Fruit fly (Drosophila melanogaster) whole organism, prepupa: ENCODE measurements around the gene CG12502.

ENCODE experiments used
- CG34406 ChIP-seq: fragments of 200-800 bp; sonication (Bioruptor generic); optimal IDR thresholded peaks from 3 replicates; lab custom pipeline; 2016; ENCODE audit warnings: missing biosample characterization, missing genetic modification characterization
- CG6808 ChIP-seq: fragments of 200-800 bp; sonication (Bioruptor generic); optimal IDR thresholded peaks from 3 replicates; lab custom pipeline; 2017; ENCODE audit warnings: missing biosample characterization, missing genetic modification characterization, mild to moderate bottlenecking, moderate library complexity, missing genetic modification reagents
- CG8119 ChIP-seq: fragments of 200-800 bp; sonication (Bioruptor generic); IDR thresholded peaks from 3 replicates; pipeline ENCODE4 v1.3.6; 2022; ENCODE audit warnings: missing biosample characterization, missing genetic modification characterization
- Eip75B ChIP-seq: fragments of 200-800 bp; sonication (Bioruptor generic); optimal IDR thresholded peaks from 3 replicates; lab custom pipeline; 2016; ENCODE audit warnings: missing biosample characterization, missing genetic modification characterization
- Hr39 ChIP-seq: fragments of 200-800 bp; sonication (Bioruptor generic); optimal IDR thresholded peaks from 2 replicates; lab custom pipeline; 2016; ENCODE audit warnings: missing biosample characterization, missing genetic modification characterization
- OdsH ChIP-seq: fragments of 200-800 bp; sonication (Bioruptor generic); optimal IDR thresholded peaks from 3 replicates; lab custom pipeline; 2016; ENCODE audit warnings: missing biosample characterization, missing genetic modification characterization
- dsx ChIP-seq: fragments of 200-800 bp; optimal IDR thresholded peaks from 3 replicates; lab custom pipeline; 2019; ENCODE audit warnings: missing biosample characterization, mild to moderate bottlenecking, missing genetic modification characterization, moderate library complexity; ENCODE audit not compliant: poor library complexity, severe bottlenecking
- eg ChIP-seq: fragments of 200-800 bp; sonication (Bioruptor generic); IDR thresholded peaks from 3 replicates; pipeline ENCODE4 v1.3.6; 2022; ENCODE audit warnings: missing biosample characterization, missing genetic modification characterization
- esn ChIP-seq: fragments of 200-800 bp; sonication (Bioruptor generic); optimal IDR thresholded peaks from 2 replicates; lab custom pipeline; 2016; ENCODE audit warnings: missing biosample characterization, mild to moderate bottlenecking, missing genetic modification characterization, moderate library complexity
- lz ChIP-seq: fragments of 200-800 bp; sonication (Bioruptor generic); optimal IDR thresholded peaks from 3 replicates; lab custom pipeline; 2016; ENCODE audit warnings: missing biosample characterization, missing genetic modification characterization
- net ChIP-seq: fragments of 200-800 bp; sonication (Bioruptor generic); optimal IDR thresholded peaks from 3 replicates; lab custom pipeline; 2016; ENCODE audit warnings: missing biosample characterization, missing genetic modification characterization
- ss ChIP-seq, 2 experiments: fragments of 200-800 bp; sonication (Bioruptor generic); optimal IDR thresholded peaks; 2 replicates in 1 of 2; 3 replicates in 1 of 2; lab custom pipeline; 2017 to 2018; ENCODE audit warnings: mild to moderate bottlenecking in 2 of 2, missing biosample characterization in 2 of 2, missing genetic modification characterization in 2 of 2, moderate library complexity in 1 of 2
- svp ChIP-seq: fragments of 200-800 bp; sonication (Bioruptor generic); peaks from one replicate; lab custom pipeline; 2016; ENCODE audit warnings: missing biosample characterization, missing genetic modification characterization

- TF ChIP-seq dsx (GFP tag; lab: Kevin White, UChicago) (no peak), Hr39 (GFP tag; lab: Kevin White, UChicago) (no peak), CG34406 (GFP tag; lab: Kevin White, UChicago) (no peak), svp (GFP tag; lab: Kevin White, UChicago) (no peak), Eip75B (GFP tag; lab: Kevin White, UChicago) (no peak), OdsH (GFP tag; lab: Kevin White, UChicago) (no peak), ss (GFP tag; optimal IDR thresholded peaks at IDR 0.05; lab: Kevin White, UChicago) (peak; percentile 1 to 8), eg (GFP tag; lab: Robert Waterston, UW) (0 out of 3 replicates have a peak, but pooled peaks have one; percentile 13), esn (GFP tag; lab: Kevin White, UChicago) (no peak), CG6808 (GFP tag; lab: Kevin White, UChicago) (no peak), CG8119 (GFP tag; lab: Robert Waterston, UW) (no peak), net (GFP tag; lab: Kevin White, UChicago) (peak; percentile 16), lz (GFP tag; lab: Kevin White, UChicago) (no peak)
Observed at dm6 chr3L:881496-882235, 16.5 kb downstream of the CG12502 start, which contains the start of gene CG13907.
